Worm (Caenorhabditis elegans) whole organism, L1 larva: ENCODE results near the gene K12H6.12.

Source experiments
- F16B12.6 ChIP-seq: fragments of 150-350 bp; optimal IDR thresholded peaks from 2 replicates; lab custom pipeline; 2014; ENCODE audit warnings: missing biosample characterization, missing genetic modification characterization
- aha-1 ChIP-seq: fragments of 150-350 bp; optimal IDR thresholded peaks from 2 replicates; lab custom pipeline; 2014; ENCODE audit warnings: missing biosample characterization, missing genetic modification characterization
- alr-1 ChIP-seq: fragments of 200-800 bp; sonication (Bioruptor generic); optimal IDR thresholded peaks from 2 replicates; lab custom pipeline; 2018; ENCODE audit warnings: borderline replicate concordance, mild to moderate bottlenecking, missing genetic modification characterization, missing compliant biosample characterization
- ama-1 ChIP-seq: fragments of 150-350 bp; optimal IDR thresholded peaks from 2 replicates; lab custom pipeline; 2014
- blmp-1 ChIP-seq: fragments of 150-350 bp; optimal IDR thresholded peaks from 2 replicates; lab custom pipeline; 2014; ENCODE audit warnings: missing biosample characterization, missing genetic modification characterization
- ceh-63 ChIP-seq: fragments of 200-800 bp; sonication (Bioruptor generic); optimal IDR thresholded peaks from 2 replicates; lab custom pipeline; 2018; ENCODE audit warnings: mild to moderate bottlenecking, missing genetic modification characterization, missing compliant biosample characterization
- ceh-88 ChIP-seq: fragments of 200-800 bp; sonication (Bioruptor generic); IDR thresholded peaks from 2 replicates; pipeline ENCODE4 v1.3.6; 2022; ENCODE audit warnings: missing genetic modification characterization, missing compliant biosample characterization
- dpl-1 ChIP-seq, 3 experiments: fragments of 150-350 bp in 2 of 3; sonication (generic microtip) in 1 of 3; optimal IDR thresholded peaks; 2 replicates each; lab custom pipeline; 2014 to 2017; ENCODE audit warnings: missing biosample characterization in 3 of 3, missing genetic modification characterization in 3 of 3, missing genetic modification reagents in 3 of 3
- efl-1 ChIP-seq, 4 experiments: fragments of 150-350 bp; optimal IDR thresholded peaks in 3 of 4; peaks in 1 of 4; 1 replicate in 1 of 4; 2 replicates in 3 of 4; lab custom pipeline; 2014; ENCODE audit warnings: missing biosample characterization in 2 of 4, missing genetic modification characterization in 2 of 4, missing genetic modification reagents in 2 of 4
- efl-3 ChIP-seq: fragments of 200-800 bp; sonication (Bioruptor generic); optimal IDR thresholded peaks from 2 replicates; lab custom pipeline; 2018; ENCODE audit warnings: mild to moderate bottlenecking, missing genetic modification characterization, missing compliant biosample characterization
- elt-3 ChIP-seq, 6 experiments: fragments of 150-350 bp in 1 of 6; sonication (generic microtip); optimal IDR thresholded peaks; 2 replicates each; lab custom pipeline; 2017 to 2018; ENCODE audit warnings: missing biosample characterization in 6 of 6, missing genetic modification characterization in 6 of 6, inconsistent platforms in 1 of 6
- fkh-10 ChIP-seq: sonication (generic microtip); optimal IDR thresholded peaks from 2 replicates; lab custom pipeline; 2017; ENCODE audit warnings: missing biosample characterization, missing genetic modification reagents, missing genetic modification characterization
- fkh-4 ChIP-seq: sonication (generic microtip); optimal IDR thresholded peaks from 2 replicates; lab custom pipeline; 2016; ENCODE audit warnings: missing compliant biosample characterization, missing genetic modification characterization, borderline replicate concordance
- fos-1 ChIP-seq: fragments of 150-350 bp; optimal IDR thresholded peaks from 2 replicates; lab custom pipeline; 2014; ENCODE audit warnings: missing biosample characterization, missing genetic modification characterization
- grh-1 ChIP-seq: fragments of 200-800 bp; sonication (Bioruptor generic); IDR thresholded peaks from 2 replicates; pipeline ENCODE4 v1.3.6; 2022; ENCODE audit warnings: missing genetic modification reagents, missing genetic modification characterization, missing compliant biosample characterization
- hlh-17 ChIP-seq: fragments of 200-800 bp; sonication (Bioruptor generic); optimal IDR thresholded peaks from 2 replicates; lab custom pipeline; 2018; ENCODE audit warnings: missing genetic modification characterization, mild to moderate bottlenecking, missing compliant biosample characterization, moderate library complexity, borderline replicate concordance
- hpl-2 ChIP-seq: fragments of 150-350 bp; optimal IDR thresholded peaks from 2 replicates; lab custom pipeline; 2014; ENCODE audit warnings: missing biosample characterization, missing genetic modification reagents, missing genetic modification characterization
- lir-3 ChIP-seq: sonication (generic microtip); optimal IDR thresholded peaks from 2 replicates; lab custom pipeline; 2016; ENCODE audit warnings: mild to moderate bottlenecking, missing genetic modification characterization, moderate library complexity, missing compliant biosample characterization; ENCODE audit not compliant: poor library complexity
- nhr-11 ChIP-seq: fragments of 150-350 bp; optimal IDR thresholded peaks from 2 replicates; lab custom pipeline; 2014; ENCODE audit warnings: missing biosample characterization, missing genetic modification characterization
- nhr-12 ChIP-seq: sonication (generic microtip); optimal IDR thresholded peaks from 2 replicates; lab custom pipeline; 2017; ENCODE audit warnings: missing biosample characterization, missing genetic modification characterization
- nhr-20 ChIP-seq: sonication (generic microtip); optimal IDR thresholded peaks from 2 replicates; lab custom pipeline; 2016; ENCODE audit warnings: mild to moderate bottlenecking, missing genetic modification characterization, missing compliant biosample characterization
- nhr-47 ChIP-seq: sonication (generic microtip); optimal IDR thresholded peaks from 2 replicates; lab custom pipeline; 2016; ENCODE audit warnings: mild to moderate bottlenecking, missing genetic modification characterization, moderate library complexity, missing compliant biosample characterization
- nhr-77 ChIP-seq: fragments of 150-350 bp; optimal IDR thresholded peaks from 2 replicates; lab custom pipeline; 2014; ENCODE audit warnings: missing biosample characterization, missing genetic modification characterization
- nhr-84 ChIP-seq: sonication (generic microtip); optimal IDR thresholded peaks from 2 replicates; lab custom pipeline; 2017; ENCODE audit warnings: missing biosample characterization, missing genetic modification characterization
- nhr-90 ChIP-seq: sonication (generic microtip); optimal IDR thresholded peaks from 2 replicates; lab custom pipeline; 2016; ENCODE audit warnings: mild to moderate bottlenecking, missing genetic modification characterization, missing compliant biosample characterization; ENCODE audit not compliant: poor library complexity
- pax-3 ChIP-seq: fragments of 200-800 bp; sonication (Bioruptor generic); optimal IDR thresholded peaks from 2 replicates; lab custom pipeline; 2018; ENCODE audit warnings: mild to moderate bottlenecking, missing genetic modification characterization, moderate library complexity, missing compliant biosample characterization
- pqm-1 ChIP-seq: sonication (generic microtip); optimal IDR thresholded peaks from 3 replicates; lab custom pipeline; 2017; ENCODE audit warnings: missing biosample characterization, missing genetic modification characterization
- snpc-4 ChIP-seq: fragments of 150-350 bp; optimal IDR thresholded peaks from 2 replicates; lab custom pipeline; 2014; ENCODE audit warnings: missing biosample characterization, missing genetic modification characterization
- sptf-1 ChIP-seq: fragments of 150-350 bp; optimal IDR thresholded peaks from 2 replicates; lab custom pipeline; 2014; ENCODE audit warnings: missing biosample characterization, missing genetic modification characterization
- sup-37 ChIP-seq: fragments of 200-800 bp; sonication (Bioruptor generic); optimal IDR thresholded peaks from 2 replicates; lab custom pipeline; 2018; ENCODE audit warnings: mild to moderate bottlenecking, missing genetic modification characterization, missing compliant biosample characterization
- swsn-7 ChIP-seq: sonication (generic microtip); optimal IDR thresholded peaks from 2 replicates; lab custom pipeline; 2016; ENCODE audit warnings: missing genetic modification characterization, missing compliant biosample characterization
- tbx-2 ChIP-seq: sonication (generic microtip); optimal IDR thresholded peaks from 2 replicates; lab custom pipeline; 2016; ENCODE audit warnings: missing genetic modification characterization, missing compliant biosample characterization
- unc-98 ChIP-seq: fragments of 200-800 bp; sonication (Bioruptor generic); IDR thresholded peaks from 2 replicates; pipeline ENCODE4 v1.3.6; 2022; ENCODE audit warnings: missing genetic modification characterization, missing compliant biosample characterization

The K12H6.12 gene

ce11 chrII:2816676-2817075 is 8.7 kb downstream of the K12H6.12 start, which contains the start of gene set-13:
set-13 (plus strand) TSS chrII:2816976.
- TF ChIP-seq nhr-12 (tag; lab: Kevin White, UChicago), result no peak
- TF ChIP-seq, all 84 proteins: peak for 0

DNA sequence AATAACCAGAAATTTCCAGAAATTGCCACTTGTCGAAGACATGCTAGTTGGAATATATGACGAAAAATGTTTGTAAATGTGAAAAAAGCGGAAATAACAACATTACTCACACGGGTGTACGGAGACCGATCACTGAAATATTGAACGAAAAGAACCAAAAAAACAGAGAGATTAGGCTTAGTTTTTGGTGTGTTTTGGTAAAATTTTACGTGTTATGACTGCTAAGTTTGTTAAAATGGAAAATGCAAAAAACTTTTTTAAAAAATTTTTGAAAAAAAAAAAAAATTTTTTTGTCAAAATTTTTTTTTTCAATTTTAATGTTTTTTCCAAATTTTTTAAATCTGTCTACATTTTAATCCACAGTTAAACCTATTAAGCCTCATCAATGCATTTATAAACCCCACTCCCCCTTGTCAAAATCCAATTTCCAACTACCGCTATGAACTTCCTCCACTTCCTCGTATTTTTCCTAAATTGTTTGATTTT is 14.5 kb downstream of the K12H6.12 start, which contains the start of the genes fut-4 and K12H6.10:
TSS of gene fut-4 (minus strand) at position 101 of the 486 bp plus-strand sequence.
TSS of gene K12H6.10 (plus strand) at position 436 of the 486 bp plus-strand sequence.
- TF ChIP-seq efl-3 (GFP tag; lab: Kevin White, UChicago) (no peak), blmp-1 (tag; lab: Kevin White, UChicago) (no peak), sup-37 (GFP tag; lab: Kevin White, UChicago) (no peak), ceh-88 (no peak), fkh-10 (GFP tag; lab: Kevin White, UChicago) (no peak), snpc-4 (tag; lab: Kevin White, UChicago) (no peak), grh-1 (GFP tag; lab: Robert Waterston, UW) (no peak), aha-1 (tag; lab: Kevin White, UChicago) (no peak), dpl-1 (GFP tag; optimal IDR thresholded peaks at IDR 0.05; lab: Kevin White, UChicago) (no peak), pqm-1 (tag; lab: Kevin White, UChicago) (no peak), nhr-90 (tag; lab: Kevin White, UChicago) (no peak), ceh-63 (GFP tag; lab: Kevin White, UChicago) (no peak), pax-3 (tag; lab: Kevin White, UChicago) (no peak), nhr-84 (tag; lab: Kevin White, UChicago) (no peak), ama-1 (lab: Kevin White, UChicago) (no peak)

DNA sequence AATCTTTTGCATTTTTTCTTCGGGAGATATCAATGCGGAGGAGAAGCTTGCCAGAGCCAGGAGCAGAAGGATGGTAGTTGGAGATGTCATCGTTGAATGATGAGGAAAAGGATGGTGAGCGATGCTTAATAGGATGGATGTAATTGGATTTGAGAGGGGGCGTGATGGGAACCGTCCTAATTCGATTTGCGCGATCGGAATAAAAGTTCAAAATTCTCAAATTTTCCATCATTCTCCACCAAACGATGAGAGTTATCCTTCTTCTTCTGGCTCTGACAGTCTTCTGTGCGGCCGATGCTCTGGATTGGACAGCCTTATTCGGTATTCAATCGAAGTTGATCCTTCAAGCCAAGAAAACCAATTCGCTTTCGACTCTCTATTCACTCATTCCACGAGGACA is 16.2 kb downstream of the K12H6.12 start, which contains the start of the genes K12H6.4 and K12H6.9:
TSS of gene K12H6.4 (minus strand) at position 101 of the 400 bp plus-strand sequence.
TSS of gene K12H6.9 (plus strand) at position 236 of the 400 bp plus-strand sequence.
- no peak for TF ChIP-seq tbx-2 (tag; lab: Kevin White, UChicago)
- TF ChIP-seq lir-3 (tag; lab: Kevin White, UChicago), result no peak
- TF ChIP-seq swsn-7 (tag; lab: Kevin White, UChicago), result no peak
- TF ChIP-seq pax-3 (tag; lab: Kevin White, UChicago), result no peak
- no peak for TF ChIP-seq hpl-2 (GFP tag; lab: Kevin White, UChicago)
- TF ChIP-seq efl-3 (GFP tag; lab: Kevin White, UChicago), result no peak
- TF ChIP-seq efl-1 (optimal IDR thresholded peaks at IDR 0.05; lab: Kevin White, UChicago), result no peak
- no peak for TF ChIP-seq efl-1 (GFP tag; optimal IDR thresholded peaks at IDR 0.05 in 1 of 2; lab: Kevin White, UChicago)
- no peak for TF ChIP-seq ceh-88
- TF ChIP-seq nhr-47, result no peak

DNA sequence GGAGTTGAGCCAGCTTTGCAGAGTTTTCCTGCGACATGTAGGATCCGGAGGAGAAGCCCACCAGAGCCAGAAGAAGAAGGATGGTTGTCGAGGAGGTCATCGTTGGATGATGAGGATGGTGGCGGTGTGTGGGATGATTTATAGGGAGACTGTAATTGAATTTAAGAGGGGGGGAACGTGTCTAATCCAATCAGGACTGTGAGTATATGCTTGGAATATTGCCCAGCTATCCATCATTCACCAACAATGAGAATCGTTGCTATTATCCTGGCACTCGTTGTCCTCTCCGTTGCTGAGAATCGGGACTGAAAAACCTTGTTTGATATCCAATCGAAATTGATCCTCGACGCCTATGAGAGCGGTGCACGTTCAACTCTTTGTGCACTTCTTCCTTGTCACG is 18.1 kb downstream of the K12H6.12 start, which contains the start of gene K12H6.5:
TSS of gene K12H6.5 (minus strand) at position 101 of the 400 bp plus-strand sequence.
- TF ChIP-seq nhr-20 (tag; lab: Kevin White, UChicago) (no peak), sup-37 (GFP tag; lab: Kevin White, UChicago) (no peak)
- TF ChIP-seq, all 84 proteins: peak for 0

- no peak for TF ChIP-seq fkh-4 (tag; lab: Kevin White, UChicago)
- TF ChIP-seq nhr-11 (tag; lab: Kevin White, UChicago), result no peak
- TF ChIP-seq blmp-1 (tag; lab: Kevin White, UChicago), result no peak
- no peak for TF ChIP-seq nhr-12 (tag; lab: Kevin White, UChicago)
- no peak for TF ChIP-seq nhr-47
- no peak for TF ChIP-seq fos-1 (tag; lab: Kevin White, UChicago)
- no peak for TF ChIP-seq F16B12.6 (tag; lab: Kevin White, UChicago)
- no peak for TF ChIP-seq nhr-84 (tag; lab: Kevin White, UChicago)
- no peak for TF ChIP-seq nhr-77
- TF ChIP-seq elt-3 (tag; optimal IDR thresholded peaks at IDR 0.05; lab: Kevin White, UChicago), result no peak
- TF ChIP-seq hlh-17 (GFP tag; lab: Kevin White, UChicago), result no peak
- no peak for TF ChIP-seq sptf-1 (tag; lab: Kevin White, UChicago)
- no peak for TF ChIP-seq alr-1 (tag; lab: Kevin White, UChicago)
- no peak for TF ChIP-seq aha-1 (tag; lab: Kevin White, UChicago)
- TF ChIP-seq unc-98, result no peak
- no peak for TF ChIP-seq snpc-4 (tag; lab: Kevin White, UChicago)
Observed at ce11 chrII:2827859-2828403, 20.0 kb downstream of the K12H6.12 start, which contains the start of gene K12H6.8. K12H6.8 (plus strand) TSS chrII:2827896.
